Worm (Caenorhabditis elegans) whole organism, L1 larva: ENCODE data around the gene cox-17.

Experiments used
- F16B12.6 ChIP-seq: fragments of 150-350 bp; optimal IDR thresholded peaks from 2 replicates; lab custom pipeline; 2014; ENCODE audit warnings: missing biosample characterization, missing genetic modification characterization
- Y116A8C.19 ChIP-seq: sonication (generic microtip); optimal IDR thresholded peaks from 2 replicates; lab custom pipeline; 2016; ENCODE audit warnings: missing compliant biosample characterization, missing genetic modification characterization, borderline replicate concordance
- aha-1 ChIP-seq: fragments of 150-350 bp; optimal IDR thresholded peaks from 2 replicates; lab custom pipeline; 2014; ENCODE audit warnings: missing biosample characterization, missing genetic modification characterization
- alr-1 ChIP-seq: fragments of 200-800 bp; sonication (Bioruptor generic); optimal IDR thresholded peaks from 2 replicates; lab custom pipeline; 2018; ENCODE audit warnings: borderline replicate concordance, mild to moderate bottlenecking, missing genetic modification characterization, missing compliant biosample characterization
- aly-2 ChIP-seq: fragments of 150-350 bp; optimal IDR thresholded peaks from 2 replicates; lab custom pipeline; 2014; ENCODE audit warnings: missing biosample characterization, missing genetic modification characterization
- ama-1 ChIP-seq: fragments of 150-350 bp; optimal IDR thresholded peaks from 2 replicates; lab custom pipeline; 2014
- ceh-8 ChIP-seq: fragments of 200-800 bp; sonication (Bioruptor generic); optimal IDR thresholded peaks from 2 replicates; lab custom pipeline; 2018; ENCODE audit warnings: mild to moderate bottlenecking, missing genetic modification characterization, moderate library complexity, missing compliant biosample characterization
- ceh-88 ChIP-seq: fragments of 200-800 bp; sonication (Bioruptor generic); IDR thresholded peaks from 2 replicates; pipeline ENCODE4 v1.3.6; 2022; ENCODE audit warnings: missing genetic modification characterization, missing compliant biosample characterization
- ces-1 ChIP-seq: fragments of 150-350 bp; optimal IDR thresholded peaks from 2 replicates; lab custom pipeline; 2014; ENCODE audit warnings: missing biosample characterization, missing genetic modification reagents, missing genetic modification characterization
- dpl-1 ChIP-seq, 3 experiments: fragments of 150-350 bp in 2 of 3; sonication (generic microtip) in 1 of 3; optimal IDR thresholded peaks; 2 replicates each; lab custom pipeline; 2014 to 2017; ENCODE audit warnings: missing biosample characterization in 3 of 3, missing genetic modification characterization in 3 of 3, missing genetic modification reagents in 3 of 3
- dsc-1 ChIP-seq: sonication (generic microtip); optimal IDR thresholded peaks from 2 replicates; lab custom pipeline; 2016; ENCODE audit warnings: mild to moderate bottlenecking, missing genetic modification characterization, missing compliant biosample characterization
- efl-1 ChIP-seq, 4 experiments: fragments of 150-350 bp; optimal IDR thresholded peaks in 3 of 4; peaks in 1 of 4; 1 replicate in 1 of 4; 2 replicates in 3 of 4; lab custom pipeline; 2014; ENCODE audit warnings: missing biosample characterization in 2 of 4, missing genetic modification characterization in 2 of 4, missing genetic modification reagents in 2 of 4
- egl-13 ChIP-seq: sonication (generic microtip); optimal IDR thresholded peaks from 2 replicates; lab custom pipeline; 2016; ENCODE audit warnings: missing genotype, missing genetic modification reagents, missing genetic modification characterization, missing compliant biosample characterization
- elt-2 ChIP-seq: sonication (generic microtip); optimal IDR thresholded peaks from 2 replicates; lab custom pipeline; 2016; ENCODE audit warnings: missing genetic modification characterization, mild to moderate bottlenecking, inconsistent platforms, missing compliant biosample characterization, missing genetic modification reagents
- elt-3 ChIP-seq, 6 experiments: fragments of 150-350 bp in 1 of 6; sonication (generic microtip); optimal IDR thresholded peaks; 2 replicates each; lab custom pipeline; 2017 to 2018; ENCODE audit warnings: missing biosample characterization in 6 of 6, missing genetic modification characterization in 6 of 6, inconsistent platforms in 1 of 6
- ets-5 ChIP-seq: fragments of 200-800 bp; sonication (Bioruptor generic); IDR thresholded peaks from 2 replicates; pipeline ENCODE4 v1.3.6; 2022; ENCODE audit warnings: missing genetic modification characterization, missing compliant biosample characterization
- fkh-10 ChIP-seq: sonication (generic microtip); optimal IDR thresholded peaks from 2 replicates; lab custom pipeline; 2017; ENCODE audit warnings: missing biosample characterization, missing genetic modification reagents, missing genetic modification characterization
- fkh-8 ChIP-seq: sonication (generic microtip); optimal IDR thresholded peaks from 2 replicates; lab custom pipeline; 2016; ENCODE audit warnings: mild to moderate bottlenecking, missing genetic modification characterization, missing compliant biosample characterization
- hlh-17 ChIP-seq: fragments of 200-800 bp; sonication (Bioruptor generic); optimal IDR thresholded peaks from 2 replicates; lab custom pipeline; 2018; ENCODE audit warnings: missing genetic modification characterization, mild to moderate bottlenecking, missing compliant biosample characterization, moderate library complexity, borderline replicate concordance
- hlh-4 ChIP-seq: sonication (generic microtip); optimal IDR thresholded peaks from 2 replicates; lab custom pipeline; 2016; ENCODE audit warnings: mild to moderate bottlenecking, missing genetic modification characterization, missing compliant biosample characterization
- lin-13 ChIP-seq: fragments of 150-350 bp; optimal IDR thresholded peaks from 2 replicates; lab custom pipeline; 2014; ENCODE audit warnings: missing biosample characterization, missing genetic modification reagents, missing genetic modification characterization
- lin-39 ChIP-seq: fragments of 150-350 bp; optimal IDR thresholded peaks from 2 replicates; lab custom pipeline; 2014; ENCODE audit warnings: missing biosample characterization, missing genetic modification reagents, missing genetic modification characterization
- lir-3 ChIP-seq: sonication (generic microtip); optimal IDR thresholded peaks from 2 replicates; lab custom pipeline; 2016; ENCODE audit warnings: mild to moderate bottlenecking, missing genetic modification characterization, moderate library complexity, missing compliant biosample characterization; ENCODE audit not compliant: poor library complexity
- mef-2 ChIP-seq: fragments of 150-350 bp; optimal IDR thresholded peaks from 2 replicates; lab custom pipeline; 2014; ENCODE audit warnings: missing biosample characterization, missing genetic modification characterization
- nhr-11 ChIP-seq: fragments of 150-350 bp; optimal IDR thresholded peaks from 2 replicates; lab custom pipeline; 2014; ENCODE audit warnings: missing biosample characterization, missing genetic modification characterization
- nhr-12 ChIP-seq: sonication (generic microtip); optimal IDR thresholded peaks from 2 replicates; lab custom pipeline; 2017; ENCODE audit warnings: missing biosample characterization, missing genetic modification characterization
- nhr-19 ChIP-seq: fragments of 200-800 bp; sonication (Bioruptor generic); conservative IDR thresholded peaks from 2 replicates; pipeline ENCODE4 v1.3.6; 2022; ENCODE audit warnings: missing genetic modification characterization, missing compliant biosample characterization
- nhr-237 ChIP-seq: fragments of 150-350 bp; optimal IDR thresholded peaks from 2 replicates; lab custom pipeline; 2014; ENCODE audit warnings: missing biosample characterization, missing genetic modification characterization
- nhr-28 ChIP-seq: fragments of 150-350 bp; optimal IDR thresholded peaks from 2 replicates; lab custom pipeline; 2014; ENCODE audit warnings: missing biosample characterization, missing genetic modification characterization
- nhr-47 ChIP-seq: sonication (generic microtip); optimal IDR thresholded peaks from 2 replicates; lab custom pipeline; 2016; ENCODE audit warnings: mild to moderate bottlenecking, missing genetic modification characterization, moderate library complexity, missing compliant biosample characterization
- nhr-71 ChIP-seq: sonication (generic microtip); optimal IDR thresholded peaks from 2 replicates; lab custom pipeline; 2016; ENCODE audit warnings: mild to moderate bottlenecking, missing genetic modification characterization, moderate library complexity, missing compliant biosample characterization
- nhr-77 ChIP-seq: fragments of 150-350 bp; optimal IDR thresholded peaks from 2 replicates; lab custom pipeline; 2014; ENCODE audit warnings: missing biosample characterization, missing genetic modification characterization
- nhr-85 ChIP-seq: sonication (generic microtip); peaks from one replicate; lab custom pipeline; 2016; ENCODE audit warnings: missing genetic modification characterization, inconsistent platforms, missing compliant biosample characterization
- nhr-90 ChIP-seq: sonication (generic microtip); optimal IDR thresholded peaks from 2 replicates; lab custom pipeline; 2016; ENCODE audit warnings: mild to moderate bottlenecking, missing genetic modification characterization, missing compliant biosample characterization; ENCODE audit not compliant: poor library complexity
- pag-3 ChIP-seq: sonication (generic microtip); optimal IDR thresholded peaks from 2 replicates; lab custom pipeline; 2017; ENCODE audit warnings: missing genetic modification characterization, mild to moderate bottlenecking, missing compliant biosample characterization, antibody characterized with exemption, borderline replicate concordance; ENCODE audit not compliant: insufficient read depth
- pax-3 ChIP-seq: fragments of 200-800 bp; sonication (Bioruptor generic); optimal IDR thresholded peaks from 2 replicates; lab custom pipeline; 2018; ENCODE audit warnings: mild to moderate bottlenecking, missing genetic modification characterization, moderate library complexity, missing compliant biosample characterization
- pqm-1 ChIP-seq: sonication (generic microtip); optimal IDR thresholded peaks from 3 replicates; lab custom pipeline; 2017; ENCODE audit warnings: missing biosample characterization, missing genetic modification characterization
- rnt-1 ChIP-seq: sonication (generic microtip); optimal IDR thresholded peaks from 2 replicates; lab custom pipeline; 2016; ENCODE audit warnings: mild to moderate bottlenecking, missing genetic modification characterization, moderate library complexity, missing compliant biosample characterization
- skn-1 ChIP-seq: fragments of 150-350 bp; optimal IDR thresholded peaks from 2 replicates; lab custom pipeline; 2014; ENCODE audit warnings: missing biosample characterization, missing genetic modification characterization
- sptf-1 ChIP-seq: fragments of 150-350 bp; optimal IDR thresholded peaks from 2 replicates; lab custom pipeline; 2014; ENCODE audit warnings: missing biosample characterization, missing genetic modification characterization
- unc-30 ChIP-seq: sonication (generic microtip); optimal IDR thresholded peaks from 2 replicates; lab custom pipeline; 2017; ENCODE audit warnings: missing biosample characterization, missing genetic modification characterization
- unc-62 ChIP-seq: fragments of 150-350 bp; optimal IDR thresholded peaks from 2 replicates; lab custom pipeline; 2014; ENCODE audit warnings: missing biosample characterization, missing genetic modification reagents, missing genetic modification characterization
- unc-86 ChIP-seq: sonication (generic microtip); optimal IDR thresholded peaks from 2 replicates; lab custom pipeline; 2016; ENCODE audit warnings: missing genetic modification characterization, missing compliant biosample characterization
- unc-98 ChIP-seq: fragments of 200-800 bp; sonication (Bioruptor generic); IDR thresholded peaks from 2 replicates; pipeline ENCODE4 v1.3.6; 2022; ENCODE audit warnings: missing genetic modification characterization, missing compliant biosample characterization
- vab-15 ChIP-seq: sonication (generic microtip); optimal IDR thresholded peaks from 2 replicates; lab custom pipeline; 2017; ENCODE audit warnings: missing genotype, mild to moderate bottlenecking, missing genetic modification characterization, missing compliant biosample characterization
- xbp-1 ChIP-seq: sonication (generic microtip); optimal IDR thresholded peaks from 2 replicates; lab custom pipeline; 2016; ENCODE audit warnings: missing genetic modification characterization, missing compliant biosample characterization
- zag-1 ChIP-seq: fragments of 150-350 bp; optimal IDR thresholded peaks from 2 replicates; lab custom pipeline; 2014; ENCODE audit warnings: missing biosample characterization, missing genetic modification characterization
- zip-4 ChIP-seq: fragments of 200-800 bp; sonication (Bioruptor generic); optimal IDR thresholded peaks from 2 replicates; lab custom pipeline; 2018; ENCODE audit warnings: mild to moderate bottlenecking, missing genetic modification characterization, moderate library complexity, missing compliant biosample characterization
- ztf-11 ChIP-seq, 2 experiments: sonication (generic microtip); optimal IDR thresholded peaks; 2 replicates each; lab custom pipeline; 2016 to 2017; ENCODE audit warnings: missing genetic modification characterization in 2 of 2, missing biosample characterization in 1 of 2, missing compliant biosample characterization in 1 of 2
- ztf-4 ChIP-seq: fragments of 150-350 bp; optimal IDR thresholded peaks from 2 replicates; lab custom pipeline; 2014; ENCODE audit warnings: missing biosample characterization, missing genetic modification characterization

Gene cox-17

DNA sequence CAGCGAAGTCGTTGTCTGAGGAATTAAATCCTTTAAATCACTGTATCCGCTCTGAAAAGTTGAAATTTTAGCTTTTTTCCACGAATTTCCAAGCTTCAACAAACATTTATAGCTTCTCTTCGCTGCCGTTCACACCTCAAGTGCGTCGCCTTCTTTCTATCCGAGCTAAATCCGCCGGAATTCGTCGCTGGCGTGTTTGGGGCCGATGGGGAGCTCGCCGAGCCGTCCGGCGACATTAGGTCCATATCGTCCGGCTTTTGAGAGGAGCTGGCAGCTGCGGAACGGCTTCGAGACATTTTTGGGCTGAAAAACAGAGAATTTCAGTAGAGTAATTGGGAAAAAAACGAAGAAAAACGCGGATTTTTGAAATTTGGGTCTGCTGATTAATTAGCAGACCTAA is 3.0 kb upstream of the cox-17 start, which contains the start of gene mxl-2:
TSS of gene mxl-2 (minus strand) at position 303 of the 400 bp plus-strand sequence.
- no peak for TF ChIP-seq efl-1 (optimal IDR thresholded peaks at IDR 0.05; lab: Kevin White, UChicago)
- TF ChIP-seq efl-1 (GFP tag; optimal IDR thresholded peaks at IDR 0.05 in 1 of 2; lab: Kevin White, UChicago), result peak in 1 of 2 experiments; percentile 22
- TF ChIP-seq ztf-11 (tag; optimal IDR thresholded peaks at IDR 0.05; lab: Kevin White, UChicago), result no peak

DNA sequence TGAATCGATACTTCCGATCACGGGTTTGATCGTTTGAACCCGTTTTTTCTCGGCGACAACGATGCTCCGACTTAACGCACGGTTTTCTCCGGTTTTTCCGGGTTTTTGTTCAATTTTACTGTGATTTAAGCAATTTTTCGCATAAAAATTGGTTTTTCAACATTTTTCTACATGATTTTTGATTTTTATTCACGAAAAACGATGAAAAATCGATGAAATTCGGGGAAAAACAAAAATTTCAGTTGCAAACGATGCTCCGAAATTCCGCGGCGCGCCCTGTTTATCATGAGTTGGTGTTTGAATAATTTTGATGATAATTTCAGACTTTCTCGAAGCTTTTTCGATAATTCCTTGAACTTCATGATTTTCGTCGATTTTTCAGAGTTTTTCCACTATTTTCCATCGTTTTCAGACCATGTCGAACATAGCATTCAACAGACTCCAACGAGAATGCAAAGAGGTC is 2.3 kb upstream of the cox-17 start, which contains the start of gene ubc-20:
TSS of gene ubc-20 (plus strand) at position 413 of the 463 bp plus-strand sequence.
- TF ChIP-seq pax-3 (tag; lab: Kevin White, UChicago) (no peak), unc-30 (tag; lab: Kevin White, UChicago) (no peak), ets-5 (no peak), vab-15 (no peak), nhr-11 (tag; lab: Kevin White, UChicago) (no peak), skn-1 (tag; lab: Kevin White, UChicago) (peak; percentile 74), ceh-8 (GFP tag; lab: Kevin White, UChicago) (no peak), ama-1 (lab: Kevin White, UChicago) (no peak), dpl-1 (GFP tag; optimal IDR thresholded peaks at IDR 0.05; lab: Kevin White, UChicago) (peak in 2 of 3 experiments; percentile 24 to 50), unc-62 (GFP tag; lab: Kevin White, UChicago) (no peak), aly-2 (tag; lab: Kevin White, UChicago) (no peak), elt-2 (tag; lab: Kevin White, UChicago) (no peak), efl-1 (optimal IDR thresholded peaks at IDR 0.05; lab: Kevin White, UChicago) (peak; percentile 12 to 39), efl-1 (GFP tag; optimal IDR thresholded peaks at IDR 0.05 in 1 of 2; lab: Kevin White, UChicago) (peak; percentile 20 to 34), Y116A8C.19 (no peak), xbp-1 (tag; lab: Kevin White, UChicago) (peak; percentile 7), hlh-17 (GFP tag; lab: Kevin White, UChicago) (no peak), ceh-88 (GFP tag; lab: Robert Waterston, UW) (no peak), lir-3 (no peak), unc-98 (GFP tag; lab: Robert Waterston, UW) (no peak), nhr-12 (tag; lab: Kevin White, UChicago) (no peak), nhr-77 (tag; lab: Kevin White, UChicago) (no peak), mef-2 (tag; lab: Kevin White, UChicago) (no peak), fkh-10 (GFP tag; lab: Kevin White, UChicago) (no peak), dsc-1 (tag; lab: Kevin White, UChicago) (no peak), lin-13 (GFP tag; lab: Kevin White, UChicago) (no peak), pqm-1 (no peak), alr-1 (tag; lab: Kevin White, UChicago) (no peak), rnt-1 (no peak), aha-1 (tag; lab: Kevin White, UChicago) (no peak), pag-3 (no peak), fkh-8 (no peak), nhr-85 (peak; percentile 75), nhr-90 (tag; lab: Kevin White, UChicago) (no peak), ces-1 (no peak), egl-13 (tag; lab: Kevin White, UChicago) (no peak), nhr-71 (tag; lab: Kevin White, UChicago) (peak; percentile 38), zag-1 (tag; lab: Kevin White, UChicago) (no peak), zip-4 (GFP tag; lab: Kevin White, UChicago) (no peak), ztf-4 (tag; lab: Kevin White, UChicago) (no peak), lin-39 (tag; lab: Kevin White, UChicago) (no peak), nhr-19 (GFP tag; lab: Robert Waterston, UW) (no peak), nhr-237 (no peak), nhr-47 (tag; lab: Kevin White, UChicago) (peak; percentile 39), F16B12.6 (tag; lab: Kevin White, UChicago) (no peak), sptf-1 (no peak), hlh-4 (no peak), nhr-28 (no peak), unc-86 (tag; lab: Kevin White, UChicago) (no peak), elt-3 (tag; optimal IDR thresholded peaks at IDR 0.05; lab: Kevin White, UChicago) (no peak)
